Fruit fly (Drosophila melanogaster) whole organism, embryonic: ENCODE measurements around the gene Theg.

ENCODE experiments used
- Awh ChIP-seq: fragments of 200-800 bp; sonication (Bioruptor generic); IDR thresholded peaks from 2 replicates; pipeline ENCODE4, ENCODE4 v1.3.6; 2022; ENCODE audit warnings: missing biosample characterization, missing genetic modification characterization
- C15 ChIP-seq: fragments of 200-800 bp; sonication (Bioruptor generic); IDR thresholded peaks from 3 replicates; pipeline ENCODE4 v1.3.6; 2022; ENCODE audit warnings: missing biosample characterization, missing genetic modification characterization
- CG10431 ChIP-seq: fragments of 200-800 bp; sonication (Bioruptor generic); optimal IDR thresholded peaks from 3 replicates; lab custom pipeline; 2018; ENCODE audit warnings: missing biosample characterization, mild to moderate bottlenecking, missing genetic modification characterization
- CG10654 ChIP-seq: fragments of 200-800 bp; sonication (Bioruptor generic); optimal IDR thresholded peaks from 2 replicates; lab custom pipeline; 2016; ENCODE audit warnings: missing biosample characterization, missing genetic modification characterization
- CG11247 ChIP-seq: fragments of 200-800 bp; sonication (Bioruptor generic); IDR thresholded peaks from 2 replicates; pipeline ENCODE4 v1.3.6; 2022; ENCODE audit warnings: missing biosample characterization, missing genetic modification characterization
- CG11723 ChIP-seq: fragments of 200-800 bp; sonication (Bioruptor generic); optimal IDR thresholded peaks from 2 replicates; lab custom pipeline; 2017; ENCODE audit warnings: missing biosample characterization, mild to moderate bottlenecking, missing genetic modification characterization
- CG12659 ChIP-seq: fragments of 200-800 bp; sonication (Bioruptor generic); optimal IDR thresholded peaks from 3 replicates; lab custom pipeline; 2017; ENCODE audit warnings: mild to moderate bottlenecking, missing biosample characterization, missing genetic modification reagents, missing genetic modification characterization
- CG15479 ChIP-seq: fragments of 200-800 bp; sonication (Bioruptor generic); optimal IDR thresholded peaks from 3 replicates; lab custom pipeline; 2019; ENCODE audit warnings: missing biosample characterization, mild to moderate bottlenecking, missing genetic modification characterization, moderate library complexity
- CG15514 ChIP-seq: fragments of 200-800 bp; sonication (Bioruptor generic); optimal IDR thresholded peaks from 3 replicates; lab custom pipeline; 2017; ENCODE audit warnings: missing biosample characterization, missing genetic modification characterization, mild to moderate bottlenecking, moderate library complexity, missing genetic modification reagents
- CG1603 ChIP-seq: fragments of 200-800 bp; sonication (Bioruptor generic); optimal IDR thresholded peaks from 2 replicates; lab custom pipeline; 2019; ENCODE audit warnings: missing biosample characterization, mild to moderate bottlenecking, missing genetic modification characterization, moderate library complexity
- CG16815 ChIP-seq: fragments of 200-800 bp; sonication (Bioruptor generic); optimal IDR thresholded peaks from 3 replicates; lab custom pipeline; 2017; ENCODE audit warnings: missing biosample characterization, mild to moderate bottlenecking, missing genetic modification characterization
- CG16863 ChIP-seq: fragments of 200-800 bp; sonication (Bioruptor generic); optimal IDR thresholded peaks from 3 replicates; lab custom pipeline; 2016; ENCODE audit warnings: missing biosample characterization, missing genetic modification characterization
- CG17328 ChIP-seq: fragments of 200-800 bp; sonication (Bioruptor generic); IDR thresholded peaks from 2 replicates; pipeline ENCODE4 v1.3.6; 2022; ENCODE audit warnings: missing biosample characterization, missing genetic modification characterization
- CG17385 ChIP-seq: fragments of 200-800 bp; sonication (Bioruptor generic); optimal IDR thresholded peaks from 3 replicates; lab custom pipeline; 2018; ENCODE audit warnings: missing biosample characterization, mild to moderate bottlenecking, missing genetic modification characterization
- CG1832 ChIP-seq: fragments of 200-800 bp; sonication (Bioruptor generic); optimal IDR thresholded peaks from 2 replicates; lab custom pipeline; 2017; ENCODE audit warnings: missing biosample characterization, mild to moderate bottlenecking, missing genetic modification characterization, inconsistent platforms
- CG18619 ChIP-seq: fragments of 200-800 bp; sonication (Bioruptor generic); optimal IDR thresholded peaks from 3 replicates; lab custom pipeline; 2017; ENCODE audit warnings: missing biosample characterization, mild to moderate bottlenecking, missing genetic modification characterization
- CG2875 ChIP-seq: fragments of 200-800 bp; sonication (Bioruptor generic); optimal IDR thresholded peaks from 2 replicates; lab custom pipeline; 2017; ENCODE audit warnings: missing biosample characterization, mild to moderate bottlenecking, missing genetic modification characterization, missing genetic modification reagents
- CG3065 ChIP-seq: fragments of 200-800 bp; sonication (Bioruptor generic); optimal IDR thresholded peaks from 2 replicates; lab custom pipeline; 2016; ENCODE audit warnings: missing biosample characterization, missing genetic modification characterization
- CG4404 ChIP-seq: fragments of 200-800 bp; sonication (Bioruptor generic); IDR thresholded peaks from 2 replicates; pipeline ENCODE4 v1.3.6; 2022; ENCODE audit warnings: missing biosample characterization, missing genetic modification characterization
- CG5180 ChIP-seq: fragments of 200-800 bp; sonication (Bioruptor generic); optimal IDR thresholded peaks from 3 replicates; lab custom pipeline; 2017; ENCODE audit warnings: missing biosample characterization, missing genetic modification characterization, mild to moderate bottlenecking, moderate library complexity, missing genetic modification reagents
- CG6272 ChIP-seq: fragments of 200-800 bp; sonication (Bioruptor generic); IDR thresholded peaks from 2 replicates; pipeline ENCODE4 v1.3.6; 2022; ENCODE audit warnings: missing biosample characterization, missing genetic modification characterization
- CG6683 ChIP-seq: fragments of 200-800 bp; sonication (Bioruptor generic); optimal IDR thresholded peaks from 2 replicates; lab custom pipeline; 2017; ENCODE audit warnings: missing biosample characterization, mild to moderate bottlenecking, missing genetic modification characterization, missing genetic modification reagents
- CG7556 ChIP-seq: fragments of 200-800 bp; sonication (Bioruptor generic); optimal IDR thresholded peaks from 2 replicates; lab custom pipeline; 2017; ENCODE audit warnings: missing biosample characterization, mild to moderate bottlenecking, missing genetic modification characterization
- CG8359 ChIP-seq: fragments of 200-800 bp; sonication (Bioruptor generic); optimal IDR thresholded peaks from 2 replicates; lab custom pipeline; 2017; ENCODE audit warnings: missing biosample characterization, mild to moderate bottlenecking, missing genetic modification characterization, borderline replicate concordance
- CG8924 ChIP-seq: fragments of 200-800 bp; optimal IDR thresholded peaks from 3 replicates; lab custom pipeline; 2019; ENCODE audit warnings: missing biosample characterization, mild to moderate bottlenecking, missing genetic modification characterization, moderate library complexity
- CG9727 ChIP-seq: fragments of 200-800 bp; sonication (Bioruptor generic); optimal IDR thresholded peaks from 3 replicates; lab custom pipeline; 2017; ENCODE audit warnings: missing biosample characterization, mild to moderate bottlenecking, missing genetic modification characterization
- Hand ChIP-seq: fragments of 200-800 bp; sonication (Bioruptor generic); optimal IDR thresholded peaks from 2 replicates; lab custom pipeline; 2017; ENCODE audit warnings: mild to moderate bottlenecking, missing biosample characterization, missing genetic modification reagents, missing genetic modification characterization
- HmgD ChIP-seq: fragments of 200-800 bp; sonication (Bioruptor generic); optimal IDR thresholded peaks from 3 replicates; lab custom pipeline; 2016; ENCODE audit warnings: missing biosample characterization, missing genetic modification characterization
- NC2β ChIP-seq: fragments of 200-800 bp; sonication (Bioruptor generic); optimal IDR thresholded peaks from 2 replicates; lab custom pipeline; 2016; ENCODE audit warnings: missing biosample characterization, missing genetic modification characterization
- Optix ChIP-seq: fragments of 200-800 bp; sonication (Bioruptor generic); IDR thresholded peaks from 3 replicates; pipeline ENCODE4 v1.3.6; 2022; ENCODE audit warnings: missing biosample characterization, missing genetic modification characterization
- ase ChIP-seq: fragments of 200-800 bp; sonication (Bioruptor generic); IDR thresholded peaks from 3 replicates; pipeline ENCODE4 v1.3.6; 2022; ENCODE audit warnings: missing biosample characterization, missing genetic modification characterization
- bbx ChIP-seq: fragments of 200-800 bp; sonication (Bioruptor generic); IDR thresholded peaks from 2 replicates; pipeline ENCODE4 v1.3.6; 2022; ENCODE audit warnings: missing biosample characterization, missing genetic modification characterization; ENCODE audit not compliant: partially characterized antibody
- caup ChIP-seq: fragments of 200-800 bp; sonication (Bioruptor generic); optimal IDR thresholded peaks from 3 replicates; lab custom pipeline; 2017; ENCODE audit warnings: missing biosample characterization, mild to moderate bottlenecking, missing genetic modification characterization, moderate library complexity; ENCODE audit not compliant: severe bottlenecking
- dan ChIP-seq: fragments of 200-800 bp; sonication (Bioruptor generic); IDR thresholded peaks from 2 replicates; pipeline ENCODE4 v1.3.6; 2022; ENCODE audit warnings: missing biosample characterization, missing genetic modification characterization
- fd96Cb ChIP-seq: fragments of 200-800 bp; sonication (Bioruptor generic); optimal IDR thresholded peaks from 2 replicates; lab custom pipeline; 2018; ENCODE audit warnings: missing biosample characterization, mild to moderate bottlenecking, missing genetic modification characterization, moderate library complexity
- hkb ChIP-seq, 2 experiments: fragments of 200-800 bp in 1 of 2; fragments of >200 bp in 1 of 2; sonication (Bioruptor generic) in 1 of 2; IDR thresholded peaks in 1 of 2; optimal IDR thresholded peaks in 1 of 2; 2 replicates each; pipeline versions ENCODE4 v1.3.6 to Lab custom; 2017 to 2022; ENCODE audit warnings: missing biosample characterization in 1 of 2, missing genetic modification characterization in 1 of 2
- nerfin-1 ChIP-seq: fragments of 200-800 bp; sonication (Bioruptor generic); optimal IDR thresholded peaks from 3 replicates; lab custom pipeline; 2019; ENCODE audit warnings: missing biosample characterization, mild to moderate bottlenecking, missing genetic modification characterization, moderate library complexity
- p53 ChIP-seq: fragments of 200-800 bp; sonication (Bioruptor generic); optimal IDR thresholded peaks from 2 replicates; lab custom pipeline; 2016; ENCODE audit warnings: missing biosample characterization, missing genetic modification characterization
- pan ChIP-seq, 4 experiments: fragments of >200 bp in 3 of 4; fragments of 200-800 bp in 1 of 4; sonication (Bioruptor generic) in 1 of 4; optimal IDR thresholded peaks in 3 of 4; IDR thresholded peaks in 1 of 4; 2 replicates each; pipeline versions ENCODE4 v1.3.6 to Lab custom; 2017 to 2022; ENCODE audit warnings: missing biosample characterization in 2 of 4, missing genetic modification characterization in 2 of 4, mixed read lengths in 1 of 4
- pfk ChIP-seq: fragments of 200-800 bp; sonication (Bioruptor generic); optimal IDR thresholded peaks from 2 replicates; lab custom pipeline; 2018; ENCODE audit warnings: missing biosample characterization, mild to moderate bottlenecking, missing genetic modification characterization, moderate library complexity
- pros ChIP-seq: fragments of 200-800 bp; sonication (Bioruptor generic); optimal IDR thresholded peaks from 3 replicates; lab custom pipeline; 2019; ENCODE audit warnings: missing biosample characterization, mild to moderate bottlenecking, missing genetic modification characterization, moderate library complexity
- rib ChIP-seq: fragments of 200-800 bp; sonication (Bioruptor generic); IDR thresholded peaks from 2 replicates; pipeline ENCODE4 v1.3.6; 2022; ENCODE audit warnings: missing biosample characterization, missing genetic modification characterization
- salm ChIP-seq: fragments of 200-800 bp; sonication (Bioruptor generic); optimal IDR thresholded peaks from 2 replicates; lab custom pipeline; 2018; ENCODE audit warnings: missing biosample characterization, mild to moderate bottlenecking, missing genetic modification characterization
- schlank ChIP-seq: fragments of 200-800 bp; sonication (Bioruptor generic); optimal IDR thresholded peaks from 2 replicates; lab custom pipeline; 2018; ENCODE audit warnings: missing biosample characterization, mild to moderate bottlenecking, missing genetic modification characterization
- seq ChIP-seq: fragments of 200-800 bp; sonication (Bioruptor generic); IDR thresholded peaks from 2 replicates; pipeline ENCODE4 v1.3.6; 2022; ENCODE audit warnings: missing biosample characterization, missing genetic modification characterization
- shn ChIP-seq: fragments of 200-800 bp; sonication (Bioruptor generic); optimal IDR thresholded peaks from 3 replicates; lab custom pipeline; 2016; ENCODE audit warnings: missing biosample characterization, missing genetic modification characterization
- sisA ChIP-seq: fragments of 200-800 bp; sonication (Bioruptor generic); IDR thresholded peaks from 2 replicates; pipeline ENCODE4 v1.3.6; 2022; ENCODE audit warnings: missing biosample characterization, missing genetic modification characterization
- tio ChIP-seq: fragments of 200-800 bp; sonication (Bioruptor generic); optimal IDR thresholded peaks from 2 replicates; lab custom pipeline; 2017; ENCODE audit warnings: missing biosample characterization, missing genetic modification characterization, inconsistent platforms
- tll ChIP-seq, 2 experiments: fragments of 200-800 bp in 1 of 2; fragments of >200 bp in 1 of 2; sonication (Bioruptor generic) in 1 of 2; optimal IDR thresholded peaks; 2 replicates each; lab custom pipeline; 2017 to 2019; ENCODE audit warnings: missing biosample characterization in 2 of 2, missing genetic modification characterization in 2 of 2, mild to moderate bottlenecking in 1 of 2, moderate library complexity in 1 of 2

Gene Theg

dm6 chr3R:22034160-22034742 is 19.8 kb downstream of the Theg start, which contains the start of the genes CG45099, CG6015, pit and Fadd (continued):
- TF ChIP-seq CG18619 (GFP tag; lab: Kevin White, UChicago) (no peak), CG3065 (GFP tag; lab: Kevin White, UChicago) (no peak), HmgD (GFP tag; lab: Kevin White, UChicago) (no peak), CG5180 (GFP tag; lab: Kevin White, UChicago) (no peak), Hand (no peak), C15 (GFP tag; lab: Robert Waterston, UW) (no peak), rib (GFP tag; lab: Robert Waterston, UW) (no peak), CG17385 (no peak), tio (no peak), CG7556 (GFP tag; lab: Kevin White, UChicago) (no peak), CG1603 (tag; lab: Kevin White, UChicago) (no peak), CG11723 (GFP tag; lab: Kevin White, UChicago) (no peak), seq (no peak), CG8924 (peak; percentile 36), Awh (GFP tag; lab: Robert Waterston, UW) (no peak), CG2875 (GFP tag; lab: Kevin White, UChicago) (no peak), pan (optimal IDR thresholded peaks at IDR 0.05; lab: Kevin White, UChicago) (no peak), pan (GFP tag; optimal IDR thresholded peaks at IDR 0.05 in 1 of 2, IDR thresholded peaks at IDR 0.05 in 1 of 2) (no peak), CG10654 (no peak), CG8359 (GFP tag; lab: Kevin White, UChicago) (no peak), shn (GFP tag; lab: Kevin White, UChicago) (no peak), pros (GFP tag; lab: Kevin White, UChicago) (no peak), salm (tag; lab: Kevin White, UChicago) (no peak), ase (GFP tag; lab: Robert Waterston, UW) (no peak), hkb (optimal IDR thresholded peaks at IDR 0.05; lab: Kevin White, UChicago) (no peak), hkb (GFP tag; IDR thresholded peaks at IDR 0.05; lab: Robert Waterston, UW) (no peak), CG16815 (GFP tag; lab: Kevin White, UChicago) (no peak), CG9727 (GFP tag; lab: Kevin White, UChicago) (no peak), CG1832 (GFP tag; lab: Kevin White, UChicago) (no peak), sisA (no peak), fd96Cb (tag; lab: Kevin White, UChicago) (no peak), caup (GFP tag; lab: Kevin White, UChicago) (no peak), CG10431 (GFP tag; lab: Kevin White, UChicago) (no peak), CG4404 (GFP tag; lab: Robert Waterston, UW) (no peak), CG6683 (GFP tag; lab: Kevin White, UChicago) (no peak), tll (GFP tag; optimal IDR thresholded peaks at IDR 0.05; lab: Kevin White, UChicago) (no peak), p53 (GFP tag; lab: Kevin White, UChicago) (no peak), CG11247 (GFP tag; lab: Robert Waterston, UW) (no peak), dan (no peak), NC2β (GFP tag; lab: Kevin White, UChicago) (no peak), pfk (GFP tag; lab: Kevin White, UChicago) (no peak), CG17328 (no peak), CG15479 (GFP tag; lab: Kevin White, UChicago) (peak; percentile 31), bbx (peak; percentile 42; the same call in 1 of the 2 replicates), CG15514 (GFP tag; lab: Kevin White, UChicago) (peak; percentile 9), nerfin-1 (tag; lab: Kevin White, UChicago) (peak; percentile 30), schlank (tag; lab: Kevin White, UChicago) (no peak), CG12659 (peak; percentile 43), CG6272 (GFP tag; lab: Robert Waterston, UW) (no peak), Optix (no peak), CG16863 (no peak)
